Worm (Caenorhabditis elegans) whole organism, L3 larva: ENCODE data around the gene srlf-26.
A peak's percentile ranks its signal among the peaks of the same experiment; 100 is the strongest.

ENCODE experiments used
- elt-1 ChIP-seq: fragments of 150-350 bp; optimal IDR thresholded peaks from 2 replicates; lab custom pipeline; 2014; ENCODE audit warnings: missing biosample characterization, missing genetic modification characterization
- elt-2 ChIP-seq: sonication (generic microtip); optimal IDR thresholded peaks from 2 replicates; lab custom pipeline; 2016; ENCODE audit warnings: missing genetic modification reagents, mild to moderate bottlenecking, missing genetic modification characterization, missing compliant biosample characterization
- fkh-10 ChIP-seq: sonication (generic microtip); optimal IDR thresholded peaks from 2 replicates; lab custom pipeline; 2017; ENCODE audit warnings: missing biosample characterization, missing genetic modification reagents, missing genetic modification characterization
- fkh-2 ChIP-seq: fragments of 150-350 bp; optimal IDR thresholded peaks from 2 replicates; lab custom pipeline; 2014; ENCODE audit warnings: missing biosample characterization, missing genetic modification reagents, missing genetic modification characterization
- hmg-11 ChIP-seq: sonication (generic microtip); optimal IDR thresholded peaks from 2 replicates; lab custom pipeline; 2016; ENCODE audit warnings: missing genetic modification characterization, missing compliant biosample characterization
- lin-39 ChIP-seq: fragments of 150-350 bp; optimal IDR thresholded peaks from 2 replicates; lab custom pipeline; 2018; ENCODE audit warnings: missing biosample characterization, missing genetic modification reagents, missing genetic modification characterization
- pqm-1 ChIP-seq: fragments of 150-350 bp; optimal IDR thresholded peaks from 2 replicates; lab custom pipeline; 2017; ENCODE audit warnings: missing biosample characterization, missing genetic modification characterization, inconsistent platforms

The srlf-26 gene

DNA sequence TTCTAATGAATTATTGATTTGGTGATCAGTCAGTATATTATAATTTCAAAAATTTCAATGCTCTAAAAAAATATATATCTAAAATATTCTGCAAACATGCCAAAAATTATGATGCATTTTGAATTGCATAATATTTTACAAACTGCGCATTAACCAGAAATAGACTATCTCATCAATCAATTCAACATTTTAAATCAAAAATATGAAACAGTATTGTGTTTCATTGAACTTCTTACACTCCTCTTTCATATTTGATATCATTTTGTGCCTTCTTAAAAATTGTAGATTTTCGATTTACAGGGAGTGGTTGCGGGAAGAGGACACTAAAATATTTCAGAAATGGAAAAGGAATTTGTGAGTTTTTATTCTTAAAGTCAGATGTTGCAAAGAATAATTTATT is 47.9 kb downstream of the srlf-26 start, which contains the start of gene ent-4:
ent-4 (plus strand) TSS at position 301 of the 400 bp plus-strand sequence.
- TF ChIP-seq hmg-11 (tag; lab: Kevin White, UChicago) (no peak), lin-39 (tag; lab: Kevin White, UChicago) (no peak), elt-1 (tag; lab: Kevin White, UChicago) (no peak), fkh-2 (tag; lab: Kevin White, UChicago) (no peak)
- TF ChIP-seq, all 47 proteins: peak for 0

DNA sequence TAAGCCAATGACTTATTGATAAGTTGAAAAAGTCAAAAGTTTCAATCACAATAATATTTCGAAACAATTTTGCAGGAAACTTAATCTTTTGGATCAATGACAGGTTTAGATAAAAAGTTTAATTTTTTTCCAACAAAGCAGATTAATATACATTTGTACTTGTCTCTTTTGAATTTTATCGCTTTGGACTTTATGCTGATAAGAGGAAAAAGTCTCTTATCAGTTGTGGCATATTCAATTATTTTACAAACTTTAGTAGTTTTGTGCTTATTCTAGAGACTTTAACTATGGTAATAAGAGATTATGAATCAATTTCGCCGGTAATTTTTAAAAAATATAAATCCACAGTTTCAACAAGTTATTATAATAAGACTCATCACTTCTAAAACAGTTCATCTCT is 49.1 kb downstream of the srlf-26 start:
- TF ChIP-seq pqm-1 (tag; lab: Kevin White, UChicago) = peak; percentile 82
- TF ChIP-seq elt-2 (tag; lab: Kevin White, UChicago) = peak; percentile 94
- TF ChIP-seq fkh-10 (GFP tag; lab: Kevin White, UChicago) = no peak
